Fruit fly (Drosophila melanogaster): ENCODE measurements around the gene S1P.

S1P gene

dm6 chr3L:21604265-21604664 lies 12.9 kb downstream of the S1P start (continued):
- no peak for TF ChIP-seq CG17612 (GFP tag; IDR thresholded peaks at IDR 0.05)
- peak; percentile 66 for TF ChIP-seq da (GFP tag; optimal IDR thresholded peaks at IDR 0.05)
- no peak for TF ChIP-seq CG7745 (tag; optimal IDR thresholded peaks at IDR 0.05)
- TF ChIP-seq CG1602 (GFP tag; optimal IDR thresholded peaks at IDR 0.05) = peak; percentile 63
- TF ChIP-seq CG2199 (GFP tag; IDR thresholded peaks at IDR 0.05) = peak; percentile 98
- TF ChIP-seq wek (GFP tag; optimal IDR thresholded peaks at IDR 0.05) = no peak
- peak; percentile 63 for TF ChIP-seq mam (GFP tag; optimal IDR thresholded peaks at IDR 0.05)
- no peak for TF ChIP-seq odd (GFP tag; optimal IDR thresholded peaks at IDR 0.05)
- TF ChIP-seq ssp (GFP tag; IDR thresholded peaks at IDR 0.05) = no peak
- TF ChIP-seq CG10431 (GFP tag; optimal IDR thresholded peaks at IDR 0.05) = peak; percentile 82
- TF ChIP-seq Eip74EF (GFP tag; optimal IDR thresholded peaks at IDR 0.05) = no peak
- no peak for TF ChIP-seq klu (GFP tag; IDR thresholded peaks at IDR 0.05)
- 0 out of 2 replicates have a peak, but pooled peaks have one; percentile 12 for TF ChIP-seq stc (GFP tag; IDR thresholded peaks at IDR 0.05)
- peak; percentile 32 for TF ChIP-seq CG11398 (GFP tag; optimal IDR thresholded peaks at IDR 0.05)
- no peak for TF ChIP-seq z (GFP tag; IDR thresholded peaks at IDR 0.05)
- TF ChIP-seq CG5180 (GFP tag; optimal IDR thresholded peaks at IDR 0.05) = no peak
- TF ChIP-seq cato (GFP tag; optimal IDR thresholded peaks at IDR 0.05; ENCODE audit: borderline replicate concordance) = no peak
- peak; percentile 47 for TF ChIP-seq phol (tag; optimal IDR thresholded peaks at IDR 0.05)
- no peak for TF ChIP-seq Sin3A (optimal IDR thresholded peaks at IDR 0.05)
- TF ChIP-seq CG15514 (GFP tag; optimal IDR thresholded peaks at IDR 0.05) = no peak
- peak; percentile 36 for TF ChIP-seq pho (GFP tag; optimal IDR thresholded peaks at IDR 0.05)
- TF ChIP-seq chinmo (GFP tag; IDR thresholded peaks at IDR 0.05; ENCODE audit: partially characterized antibody) = no peak
- TF ChIP-seq CG33557 (GFP tag; optimal IDR thresholded peaks at IDR 0.05) = no peak
- TF ChIP-seq NK7.1 (GFP tag; optimal IDR thresholded peaks at IDR 0.05) = peak; percentile 1
- peak; percentile 87 for TF ChIP-seq Rfx (GFP tag; IDR thresholded peaks at IDR 0.05)
- TF ChIP-seq CG33213 (GFP tag; optimal IDR thresholded peaks at IDR 0.05) = peak; percentile 85
- no peak; the same call in 1 of the 2 replicates for TF ChIP-seq chm (GFP tag; IDR thresholded peaks at IDR 0.05)
- TF ChIP-seq gcm2 (GFP tag; optimal IDR thresholded peaks at IDR 0.05) = no peak
- TF ChIP-seq unc-4 (GFP tag; IDR thresholded peaks at IDR 0.05; ENCODE audit: partially characterized antibody) = no peak
- TF ChIP-seq CG12236 (GFP tag; optimal IDR thresholded peaks at IDR 0.05) = peak; percentile 2
- peak; percentile 48 for TF ChIP-seq bcd (GFP tag; optimal IDR thresholded peaks at IDR 0.05)
- no peak for TF ChIP-seq exex (tag; optimal IDR thresholded peaks at IDR 0.05)
- TF ChIP-seq CTCF (GFP tag; optimal IDR thresholded peaks at IDR 0.05) = peak; percentile 100
- TF ChIP-seq zfh2 (GFP tag; optimal IDR thresholded peaks at IDR 0.05) = peak; percentile 19
- TF ChIP-seq en (GFP tag; optimal IDR thresholded peaks at IDR 0.05) = peak; percentile 37
- TF ChIP-seq Nf-YC (tag; optimal IDR thresholded peaks at IDR 0.05) = peak; percentile 63
- TF ChIP-seq CG8388 (GFP tag; optimal IDR thresholded peaks at IDR 0.05) = no peak
- peak; percentile 84 for TF ChIP-seq CG10979 (tag; optimal IDR thresholded peaks at IDR 0.05)
- peak; percentile 52; the same call in 1 of the 2 replicates for TF ChIP-seq CG9215 (GFP tag; IDR thresholded peaks at IDR 0.05)
- peak; percentile 62 for TF ChIP-seq CG9817 (tag; optimal IDR thresholded peaks at IDR 0.05)
- no peak for TF ChIP-seq Oli (tag; optimal IDR thresholded peaks at IDR 0.05)
- TF ChIP-seq H15 (GFP tag; IDR thresholded peaks at IDR 0.05) = no peak; the same call in 2 of the 3 replicates
- peak; percentile 46 for TF ChIP-seq Atf3 (GFP tag; optimal IDR thresholded peaks at IDR 0.05)
- TF ChIP-seq CG10321 (GFP tag; IDR thresholded peaks at IDR 0.05) = no peak
- TF ChIP-seq Myb (GFP tag; optimal IDR thresholded peaks at IDR 0.05) = peak; percentile 78
- no peak for TF ChIP-seq Lpt (GFP tag; optimal IDR thresholded peaks at IDR 0.05)
- peak in 1 of 2 experiments; percentile 70 for TF ChIP-seq Pdp1 (GFP tag; optimal IDR thresholded peaks at IDR 0.05)
- TF ChIP-seq zen (tag; optimal IDR thresholded peaks at IDR 0.05) = peak; percentile 55
- TF ChIP-seq Sox100B (GFP tag; optimal IDR thresholded peaks at IDR 0.05) = no peak
- TF ChIP-seq Nf-YB (GFP tag; optimal IDR thresholded peaks at IDR 0.05) = peak; percentile 56
- peak; percentile 72 for TF ChIP-seq Jarid2 (GFP tag; optimal IDR thresholded peaks at IDR 0.05)
